Fruit fly (Drosophila melanogaster) whole organism, embryonic: ENCODE results near the gene Pgd.

Experiments used
- CG10462 ChIP-seq: fragments of 200-800 bp; sonication (Bioruptor generic); optimal IDR thresholded peaks from 2 replicates; lab custom pipeline; 2016; ENCODE audit warnings: missing biosample characterization, missing genetic modification characterization
- CG10959 ChIP-seq: fragments of 200-800 bp; sonication (Bioruptor generic); IDR thresholded peaks from 2 replicates; pipeline ENCODE4 v1.3.6; 2022; ENCODE audit warnings: missing biosample characterization, missing genetic modification characterization
- CG11247 ChIP-seq: fragments of 200-800 bp; sonication (Bioruptor generic); IDR thresholded peaks from 2 replicates; pipeline ENCODE4 v1.3.6; 2022; ENCODE audit warnings: missing biosample characterization, missing genetic modification characterization
- CG11696 ChIP-seq: fragments of 200-800 bp; sonication (Bioruptor generic); IDR thresholded peaks from 2 replicates; pipeline ENCODE4 v1.3.6; 2022; ENCODE audit warnings: missing biosample characterization, missing genetic modification characterization
- CG13123 ChIP-seq: fragments of 200-800 bp; sonication (Bioruptor generic); optimal IDR thresholded peaks from 2 replicates; lab custom pipeline; 2016; ENCODE audit warnings: missing biosample characterization, missing genetic modification characterization
- CG17359 ChIP-seq: fragments of 200-800 bp; sonication (Bioruptor generic); optimal IDR thresholded peaks from 3 replicates; lab custom pipeline; 2018; ENCODE audit warnings: missing biosample characterization, mild to moderate bottlenecking, missing genetic modification characterization, moderate library complexity
- CG2120 ChIP-seq: fragments of 200-800 bp; sonication (Bioruptor generic); optimal IDR thresholded peaks from 3 replicates; lab custom pipeline; 2016; ENCODE audit warnings: missing biosample characterization, missing genetic modification characterization
- CG2712 ChIP-seq: fragments of 200-800 bp; optimal IDR thresholded peaks from 3 replicates; lab custom pipeline; 2019; ENCODE audit warnings: missing biosample characterization, mild to moderate bottlenecking, missing genetic modification characterization, moderate library complexity
- CG30403 ChIP-seq: fragments of 200-800 bp; sonication (Bioruptor generic); optimal IDR thresholded peaks from 3 replicates; lab custom pipeline; 2016; ENCODE audit warnings: missing biosample characterization, missing genetic modification characterization
- CG30431 ChIP-seq: fragments of 200-800 bp; sonication (Bioruptor generic); optimal IDR thresholded peaks from 2 replicates; lab custom pipeline; 2017; ENCODE audit warnings: missing biosample characterization, missing genetic modification characterization
- CG31388 ChIP-seq: fragments of 200-800 bp; sonication (Bioruptor generic); optimal IDR thresholded peaks from 2 replicates; lab custom pipeline; 2016; ENCODE audit warnings: missing biosample characterization, missing genetic modification characterization
- CG31441 ChIP-seq: fragments of 200-800 bp; sonication (Bioruptor generic); IDR thresholded peaks from 2 replicates; pipeline ENCODE4 v1.3.6; 2022; ENCODE audit warnings: missing biosample characterization, missing genetic modification characterization
- CG3407 ChIP-seq: fragments of 200-800 bp; sonication (Bioruptor generic); optimal IDR thresholded peaks from 2 replicates; lab custom pipeline; 2018; ENCODE audit warnings: missing biosample characterization, mild to moderate bottlenecking, missing genetic modification characterization
- CG4617 ChIP-seq: fragments of 200-800 bp; sonication (Bioruptor generic); optimal IDR thresholded peaks from 3 replicates; lab custom pipeline; 2016; ENCODE audit warnings: missing biosample characterization, missing genetic modification characterization, borderline replicate concordance
- CG6765 ChIP-seq: fragments of 200-800 bp; sonication (Bioruptor generic); optimal IDR thresholded peaks from 3 replicates; lab custom pipeline; 2017; ENCODE audit warnings: missing biosample characterization, mild to moderate bottlenecking, missing genetic modification characterization
- CG7987 ChIP-seq: fragments of 200-800 bp; sonication (Bioruptor generic); optimal IDR thresholded peaks from 2 replicates; lab custom pipeline; 2018; ENCODE audit warnings: missing biosample characterization, mild to moderate bottlenecking, missing genetic modification characterization, moderate library complexity
- CG8290 ChIP-seq, 3 experiments: fragments of 200-800 bp; sonication (Bioruptor generic); optimal IDR thresholded peaks; 2 replicates each; lab custom pipeline; 2016 to 2019; ENCODE audit warnings: missing biosample characterization in 3 of 3, missing genetic modification characterization in 3 of 3, mild to moderate bottlenecking in 2 of 3, moderate library complexity in 1 of 3
- CkIIα-i1 ChIP-seq: fragments of 200-800 bp; sonication (Bioruptor generic); IDR thresholded peaks from 2 replicates; pipeline ENCODE4 v1.3.6; 2022; ENCODE audit warnings: missing biosample characterization, missing genetic modification characterization
- D ChIP-seq, 2 experiments: fragments of 200-800 bp in 1 of 2; fragments of >200 bp in 1 of 2; sonication (Bioruptor generic) in 1 of 2; optimal IDR thresholded peaks; 2 replicates in 1 of 2; 3 replicates in 1 of 2; lab custom pipeline; 2017; ENCODE audit warnings: mild to moderate bottlenecking in 1 of 2, missing biosample characterization in 1 of 2, missing genetic modification characterization in 1 of 2, missing genetic modification reagents in 1 of 2
- D19B ChIP-seq: fragments of 200-800 bp; sonication (Bioruptor generic); optimal IDR thresholded peaks from 2 replicates; lab custom pipeline; 2017; ENCODE audit warnings: missing biosample characterization, mild to moderate bottlenecking, missing genetic modification characterization
- Dip3 ChIP-seq: fragments of 200-800 bp; sonication (Bioruptor generic); optimal IDR thresholded peaks from 3 replicates; lab custom pipeline; 2016; ENCODE audit warnings: missing biosample characterization, missing genetic modification characterization
- Dref ChIP-seq: fragments of 200-800 bp; sonication (Bioruptor generic); IDR thresholded peaks from 2 replicates; pipeline ENCODE4 v1.3.6; 2022; ENCODE audit warnings: missing biosample characterization, missing genetic modification characterization
- Fer2 ChIP-seq: fragments of 200-800 bp; sonication (Bioruptor generic); optimal IDR thresholded peaks from 2 replicates; lab custom pipeline; 2018; ENCODE audit warnings: missing biosample characterization, mild to moderate bottlenecking, missing genetic modification characterization, moderate library complexity
- HHEX ChIP-seq: fragments of 200-800 bp; sonication (Bioruptor generic); optimal IDR thresholded peaks from 3 replicates; lab custom pipeline; 2017; ENCODE audit warnings: missing biosample characterization, mild to moderate bottlenecking, missing genetic modification characterization, missing genetic modification reagents
- HLHmδ ChIP-seq: fragments of 200-800 bp; sonication (Bioruptor generic); optimal IDR thresholded peaks from 2 replicates; lab custom pipeline; 2018; ENCODE audit warnings: missing biosample characterization, mild to moderate bottlenecking, missing genetic modification characterization, moderate library complexity
- Lim3 ChIP-seq: fragments of 200-800 bp; sonication (Bioruptor generic); IDR thresholded peaks from 2 replicates; pipeline ENCODE4 v1.3.6; 2022; ENCODE audit warnings: missing biosample characterization, missing genetic modification characterization
- Sox100B ChIP-seq: fragments of 200-800 bp; sonication (Bioruptor generic); optimal IDR thresholded peaks from 3 replicates; lab custom pipeline; 2018; ENCODE audit warnings: missing biosample characterization, mild to moderate bottlenecking, missing genetic modification characterization
- TFAM ChIP-seq: fragments of 200-800 bp; sonication (Bioruptor generic); optimal IDR thresholded peaks from 2 replicates; lab custom pipeline; 2017; ENCODE audit warnings: missing biosample characterization, missing genetic modification characterization, inconsistent platforms
- Usf ChIP-seq: fragments of 200-800 bp; sonication (Bioruptor generic); optimal IDR thresholded peaks from 2 replicates; lab custom pipeline; 2017; ENCODE audit warnings: missing genotype, missing biosample characterization, missing genetic modification characterization
- YL-1 ChIP-seq: fragments of 200-800 bp; sonication (Bioruptor generic); optimal IDR thresholded peaks from 3 replicates; lab custom pipeline; 2017; ENCODE audit warnings: missing biosample characterization, mild to moderate bottlenecking, missing genetic modification characterization
- amos ChIP-seq: fragments of 200-800 bp; sonication (Bioruptor generic); IDR thresholded peaks from 2 replicates; pipeline ENCODE4 v1.3.6; 2022; ENCODE audit warnings: missing biosample characterization, missing genetic modification characterization; ENCODE audit not compliant: partially characterized antibody
- cg ChIP-seq: fragments of 200-800 bp; sonication (Bioruptor generic); optimal IDR thresholded peaks from 3 replicates; lab custom pipeline; 2019; ENCODE audit warnings: missing biosample characterization, mild to moderate bottlenecking, missing genetic modification characterization, moderate library complexity
- crol ChIP-seq: fragments of 200-800 bp; sonication (Bioruptor generic); IDR thresholded peaks from 2 replicates; pipeline ENCODE4 v1.3.6; 2022; ENCODE audit warnings: missing biosample characterization, missing genetic modification characterization
- dm ChIP-seq: fragments of 200-800 bp; sonication (Bioruptor generic); optimal IDR thresholded peaks from 3 replicates; lab custom pipeline; 2016; ENCODE audit warnings: missing biosample characterization, missing genetic modification characterization
- fru ChIP-seq: fragments of >200 bp; optimal IDR thresholded peaks from 2 replicates; lab custom pipeline; 2017
- ftz-f1 ChIP-seq: fragments of 200-800 bp; sonication (Bioruptor generic); optimal IDR thresholded peaks from 2 replicates; lab custom pipeline; 2016; ENCODE audit warnings: missing biosample characterization, missing genetic modification characterization
- gce ChIP-seq: fragments of 200-800 bp; sonication (Bioruptor generic); IDR thresholded peaks from 3 replicates; pipeline ENCODE4 v1.3.6; 2022; ENCODE audit warnings: missing biosample characterization, missing genetic modification characterization
- gsb-n ChIP-seq: fragments of 200-800 bp; sonication (Bioruptor generic); optimal IDR thresholded peaks from 3 replicates; lab custom pipeline; 2018; ENCODE audit warnings: missing biosample characterization, mild to moderate bottlenecking, missing genetic modification characterization
- jing ChIP-seq: fragments of 200-800 bp; sonication (Bioruptor generic); optimal IDR thresholded peaks from 2 replicates; lab custom pipeline; 2018; ENCODE audit warnings: missing biosample characterization, mild to moderate bottlenecking, missing genetic modification characterization
- lbe ChIP-seq: fragments of 200-800 bp; sonication (Bioruptor generic); optimal IDR thresholded peaks from 2 replicates; lab custom pipeline; 2016; ENCODE audit warnings: missing biosample characterization, mild to moderate bottlenecking, missing genetic modification characterization
- lmd ChIP-seq: fragments of 200-800 bp; sonication (Bioruptor generic); IDR thresholded peaks from 2 replicates; pipeline ENCODE4 v1.3.6; 2022; ENCODE audit warnings: missing biosample characterization, missing genetic modification characterization
- luna ChIP-seq: fragments of 200-800 bp; sonication (Bioruptor generic); optimal IDR thresholded peaks from 2 replicates; lab custom pipeline; 2016; ENCODE audit warnings: missing biosample characterization, missing genetic modification characterization
- pho ChIP-seq: fragments of 200-800 bp; sonication (Bioruptor generic); optimal IDR thresholded peaks from 2 replicates; lab custom pipeline; 2016; ENCODE audit warnings: missing biosample characterization, missing genetic modification characterization
- pita ChIP-seq: fragments of 200-800 bp; sonication (Bioruptor generic); optimal IDR thresholded peaks from 2 replicates; lab custom pipeline; 2017; ENCODE audit warnings: missing biosample characterization, mild to moderate bottlenecking, missing genetic modification characterization
- psq ChIP-seq: fragments of 200-800 bp; sonication (Bioruptor generic); optimal IDR thresholded peaks from 2 replicates; lab custom pipeline; 2017; ENCODE audit warnings: missing biosample characterization, missing genetic modification characterization
- sens-2 ChIP-seq: fragments of 200-800 bp; sonication (Bioruptor generic); IDR thresholded peaks from 2 replicates; pipeline ENCODE4 v1.3.6; 2022; ENCODE audit warnings: missing biosample characterization, missing genetic modification characterization
- sr ChIP-seq: fragments of 200-800 bp; sonication (Bioruptor generic); IDR thresholded peaks from 3 replicates; pipeline ENCODE4 v1.3.6; 2022; ENCODE audit warnings: missing biosample characterization, missing genetic modification characterization
- trem ChIP-seq: fragments of 200-800 bp; optimal IDR thresholded peaks from 3 replicates; lab custom pipeline; 2019; ENCODE audit warnings: missing biosample characterization, mild to moderate bottlenecking, missing genetic modification characterization, moderate library complexity
- wdn ChIP-seq: fragments of 200-800 bp; sonication (Bioruptor generic); IDR thresholded peaks from 2 replicates; pipeline ENCODE4 v1.3.6; 2022; ENCODE audit warnings: missing biosample characterization, missing genetic modification characterization
- zen2 ChIP-seq: fragments of 200-800 bp; sonication (Bioruptor generic); IDR thresholded peaks from 3 replicates; pipeline ENCODE4 v1.3.6; 2022; ENCODE audit warnings: missing biosample characterization, missing genetic modification characterization; ENCODE audit not compliant: partially characterized antibody

Pgd gene

dm6 chrX:2134226-2134880 is 10.6 kb upstream of the Pgd start (continued):
- TF ChIP-seq gce (GFP tag; lab: Robert Waterston, UW) (0 out of 3 replicates have a peak, but pooled peaks have one; percentile 23), CG11696 (GFP tag; lab: Robert Waterston, UW) (peak; percentile 93), CG13123 (no peak), Fer2 (tag; lab: Kevin White, UChicago) (no peak), CG30403 (GFP tag; lab: Kevin White, UChicago) (peak; percentile 69), CG3407 (peak; percentile 28), Dip3 (GFP tag; lab: Kevin White, UChicago) (no peak), HLHmδ (no peak), trem (peak; percentile 59), TFAM (GFP tag; lab: Kevin White, UChicago) (no peak), pho (peak; percentile 24), ftz-f1 (no peak), CG2712 (peak; percentile 77), sens-2 (GFP tag; lab: Robert Waterston, UW) (no peak), Usf (GFP tag; lab: Kevin White, UChicago) (peak; percentile 25), CG6765 (GFP tag; lab: Kevin White, UChicago) (peak; percentile 50), CG10462 (GFP tag; lab: Kevin White, UChicago) (peak; percentile 32), cg (GFP tag; lab: Kevin White, UChicago) (no peak), Lim3 (GFP tag; lab: Robert Waterston, UW) (no peak), crol (GFP tag; lab: Robert Waterston, UW) (no peak), D19B (GFP tag; lab: Kevin White, UChicago) (peak; percentile 39), CG11247 (GFP tag; lab: Robert Waterston, UW) (peak; percentile 49; the same call in 1 of the 2 replicates), lmd (GFP tag; lab: Robert Waterston, UW) (peak; percentile 55), CG8290 (GFP tag; optimal IDR thresholded peaks at IDR 0.05; lab: Kevin White, UChicago) (peak; percentile 7), CG8290 (tag; optimal IDR thresholded peaks at IDR 0.05; lab: Kevin White, UChicago) (peak in 1 of 2 experiments; percentile 78), CkIIα-i1 (no peak), sr (GFP tag; lab: Robert Waterston, UW) (no peak), CG4617 (GFP tag; lab: Kevin White, UChicago) (no peak), CG2120 (GFP tag; lab: Kevin White, UChicago) (peak; percentile 66), lbe (GFP tag; lab: Kevin White, UChicago) (peak; percentile 89), gsb-n (peak; percentile 41), luna (GFP tag; lab: Kevin White, UChicago) (peak; percentile 27), jing (GFP tag; lab: Kevin White, UChicago) (peak; percentile 62), HHEX (GFP tag; lab: Kevin White, UChicago) (peak; percentile 68), CG10959 (no peak), pita (no peak), psq (GFP tag; lab: Kevin White, UChicago) (no peak), D (optimal IDR thresholded peaks at IDR 0.05; lab: Kevin White, UChicago) (no peak), D (GFP tag; optimal IDR thresholded peaks at IDR 0.05; lab: Kevin White, UChicago) (peak; percentile 75), zen2 (GFP tag; lab: Robert Waterston, UW) (no peak), dm (GFP tag; lab: Kevin White, UChicago) (peak; percentile 9), fru (lab: Kevin White, UChicago) (no peak), CG31441 (GFP tag; lab: Robert Waterston, UW) (peak; percentile 74), CG31388 (GFP tag; lab: Kevin White, UChicago) (peak; percentile 36), amos (GFP tag; lab: Robert Waterston, UW) (no peak), YL-1 (GFP tag; lab: Kevin White, UChicago) (no peak), CG7987 (no peak), wdn (GFP tag; lab: Robert Waterston, UW) (0 out of 2 replicates have a peak, but pooled peaks have one; percentile 20), Sox100B (GFP tag; lab: Kevin White, UChicago) (peak; percentile 48), Dref (no peak), CG30431 (GFP tag; lab: Kevin White, UChicago) (peak; percentile 60), CG17359 (tag; lab: Kevin White, UChicago) (peak; percentile 79)
